Fruit fly (Drosophila melanogaster): ENCODE results near the gene CG12155.
A peak's percentile ranks its signal among the peaks of the same experiment; 100 is the strongest.

The CG12155 gene

dm6 chrX:7708942-7709707 is 19.4 kb upstream of the CG12155 start, which contains the start of gene CHES-1-like (continued):
- TF ChIP-seq aop (GFP tag; IDR thresholded peaks at IDR 0.05), result 0 out of 2 replicates have a peak, but pooled peaks have one; percentile 40
- peak; percentile 88 for TF ChIP-seq CG8089 (GFP tag; optimal IDR thresholded peaks at IDR 0.05)
- TF ChIP-seq kah (GFP tag; optimal IDR thresholded peaks at IDR 0.05), result peak; percentile 82
- peak; percentile 47 for TF ChIP-seq CG2116 (GFP tag; optimal IDR thresholded peaks at IDR 0.05)
- peak; percentile 71; the same call in 2 of the 3 replicates for TF ChIP-seq CG11456 (GFP tag; IDR thresholded peaks at IDR 0.05)
- TF ChIP-seq HLH4C (GFP tag; IDR thresholded peaks at IDR 0.05; ENCODE audit: partially characterized antibody), result peak; percentile 39; the same call in 1 of the 3 replicates
- TF ChIP-seq HmgD (GFP tag; optimal IDR thresholded peaks at IDR 0.05), result peak; percentile 65
- TF ChIP-seq Gug (GFP tag; IDR thresholded peaks at IDR 0.05), result peak; percentile 69
- TF ChIP-seq CG9437 (GFP tag; optimal IDR thresholded peaks at IDR 0.05), result peak; percentile 92
- TF ChIP-seq Blimp-1 (GFP tag; optimal IDR thresholded peaks at IDR 0.05), result peak; percentile 87
- TF ChIP-seq Neu2 (GFP tag; optimal IDR thresholded peaks at IDR 0.05; ENCODE audit: borderline replicate concordance), result peak; percentile 56
- TF ChIP-seq CG10462 (GFP tag; optimal IDR thresholded peaks at IDR 0.05), result peak; percentile 84
- peak; percentile 89 for TF ChIP-seq CG17385 (GFP tag; optimal IDR thresholded peaks at IDR 0.05)
- peak; percentile 82 for TF ChIP-seq CG3407 (GFP tag; optimal IDR thresholded peaks at IDR 0.05)
- TF ChIP-seq Lim3 (GFP tag; IDR thresholded peaks at IDR 0.05), result peak; percentile 46
- peak; percentile 97 for TF ChIP-seq Ets65A (GFP tag)
- TF ChIP-seq pb (GFP tag; optimal IDR thresholded peaks at IDR 0.05), result peak; percentile 93
- peak; percentile 85 for TF ChIP-seq sd (tag; optimal IDR thresholded peaks at IDR 0.05)
- peak; percentile 54; the same call in 1 of the 3 replicates for TF ChIP-seq hb (GFP tag; IDR thresholded peaks at IDR 0.05; ENCODE audit: partially characterized antibody)
- TF ChIP-seq CG9932 (GFP tag; IDR thresholded peaks at IDR 0.05), result peak; percentile 71
- TF ChIP-seq abd-A (tag; optimal IDR thresholded peaks at IDR 0.05), result no peak
- TF ChIP-seq Opbp (GFP tag; IDR thresholded peaks at IDR 0.05; ENCODE audit: partially characterized antibody), result no peak
- peak; percentile 58; the same call in 1 of the 2 replicates for TF ChIP-seq CG11696 (GFP tag; IDR thresholded peaks at IDR 0.05)
- peak; percentile 88 for TF ChIP-seq chn (GFP tag; optimal IDR thresholded peaks at IDR 0.05)
- TF ChIP-seq CG17829 (tag; optimal IDR thresholded peaks at IDR 0.05), result peak; percentile 91
- TF ChIP-seq CG14860 (GFP tag; IDR thresholded peaks at IDR 0.05; ENCODE audit: partially characterized antibody), result no peak
- TF ChIP-seq CG11247 (GFP tag; IDR thresholded peaks at IDR 0.05), result peak; percentile 63
- peak; percentile 90 for TF ChIP-seq CG12942 (GFP tag; optimal IDR thresholded peaks at IDR 0.05)
- TF ChIP-seq sr (GFP tag; IDR thresholded peaks at IDR 0.05), result peak; percentile 40; the same call in 2 of the 3 replicates
- TF ChIP-seq CG6654 (GFP tag; optimal IDR thresholded peaks at IDR 0.05), result peak; percentile 79
- TF ChIP-seq CG17568 (GFP tag; optimal IDR thresholded peaks at IDR 0.05), result peak; percentile 75
- TF ChIP-seq Awh (GFP tag; IDR thresholded peaks at IDR 0.05), result peak; percentile 70
- TF ChIP-seq CG9215 (GFP tag; IDR thresholded peaks at IDR 0.05), result peak; percentile 75
- peak; percentile 84 for TF ChIP-seq ATbp (GFP tag; optimal IDR thresholded peaks at IDR 0.05)
- TF ChIP-seq CG13424 (tag; optimal IDR thresholded peaks at IDR 0.05), result peak; percentile 91
- peak; percentile 77 for TF ChIP-seq Dbx (GFP tag; IDR thresholded peaks at IDR 0.05)
- TF ChIP-seq CG18262 (tag; optimal IDR thresholded peaks at IDR 0.05), result peak; percentile 96
- TF ChIP-seq D19A (tag; optimal IDR thresholded peaks at IDR 0.05), result peak; percentile 90
- TF ChIP-seq schlank (tag; optimal IDR thresholded peaks at IDR 0.05), result peak; percentile 37
- TF ChIP-seq CG3281 (GFP tag; optimal IDR thresholded peaks at IDR 0.05), result peak; percentile 91
- peak; percentile 99 for TF ChIP-seq CHES-1-like (GFP tag; optimal IDR thresholded peaks at IDR 0.05)
- TF ChIP-seq tna (GFP tag; IDR thresholded peaks at IDR 0.05; ENCODE audit: partially characterized antibody), result peak; percentile 22; the same call in 1 of the 2 replicates
- TF ChIP-seq Rfx (GFP tag; IDR thresholded peaks at IDR 0.05), result peak; percentile 78
- peak; percentile 31; the same call in 1 of the 2 replicates for TF ChIP-seq CG5953 (GFP tag; IDR thresholded peaks at IDR 0.05)
- TF ChIP-seq pan (optimal IDR thresholded peaks at IDR 0.05), result no peak
- peak in 1 of 2 experiments; percentile 80 for TF ChIP-seq pan (GFP tag; optimal IDR thresholded peaks at IDR 0.05 in 1 of 2, IDR thresholded peaks at IDR 0.05 in 1 of 2)
- peak; percentile 86 for TF ChIP-seq sug (tag; optimal IDR thresholded peaks at IDR 0.05)
- TF ChIP-seq bigmax (GFP tag; optimal IDR thresholded peaks at IDR 0.05), result no peak
- peak; percentile 92 for TF ChIP-seq tx (GFP tag; optimal IDR thresholded peaks at IDR 0.05)

Data from whole organism, embryonic.